Worm (Caenorhabditis elegans): Measurements from ENCODE around the gene spig-10.

The spig-10 gene

ce11 chrV:7005964-7006363, at the start of gene spig-10:
Gene spig-10, plus strand, starts transcription at chrV:7006264.
- no peak for TF ChIP-seq lin-39 (tag; optimal IDR thresholded peaks at IDR 0.05)
- TF ChIP-seq lin-13 (GFP tag; optimal IDR thresholded peaks at IDR 0.05): no peak
- TF ChIP-seq peb-1 (tag; optimal IDR thresholded peaks at IDR 0.05): no peak
- no peak for TF ChIP-seq nhr-21 (tag; optimal IDR thresholded peaks at IDR 0.05)
- no peak for TF ChIP-seq blmp-1 (tag; optimal IDR thresholded peaks at IDR 0.05; ENCODE audit: insufficient read depth)
- TF ChIP-seq ZK546.5 (tag; optimal IDR thresholded peaks at IDR 0.05): no peak
- no peak for TF ChIP-seq zag-1 (tag; optimal IDR thresholded peaks at IDR 0.05)
- TF ChIP-seq unc-62 (GFP tag; optimal IDR thresholded peaks at IDR 0.05): no peak
- TF ChIP-seq egl-27 (tag; optimal IDR thresholded peaks at IDR 0.05): no peak
- no peak for TF ChIP-seq nhr-11 (tag; optimal IDR thresholded peaks at IDR 0.05)

ce11 chrV:6969950-6970532, 36.0 kb upstream of the spig-10 start, which contains the start of gene ptr-15:
Gene ptr-15, minus strand, starts transcription at chrV:6970000.
- no peak for TF ChIP-seq blmp-1 (tag; optimal IDR thresholded peaks at IDR 0.05; ENCODE audit: insufficient read depth)
- no peak for TF ChIP-seq ztf-1 (GFP tag; conservative IDR thresholded peaks at IDR 0.05)
- TF ChIP-seq ceh-16 (tag; optimal IDR thresholded peaks at IDR 0.05): no peak
- TF ChIP-seq peb-1 (tag; optimal IDR thresholded peaks at IDR 0.05): peak; percentile 30
- TF ChIP-seq nhr-25 (tag; optimal IDR thresholded peaks at IDR 0.05): no peak
- no peak for TF ChIP-seq ztf-11 (tag; optimal IDR thresholded peaks at IDR 0.05)
- TF ChIP-seq fos-1 (tag; optimal IDR thresholded peaks at IDR 0.05): peak; percentile 10
- no peak for TF ChIP-seq sem-4 (tag; optimal IDR thresholded peaks at IDR 0.05)
- TF ChIP-seq unc-55 (GFP tag; optimal IDR thresholded peaks at IDR 0.05): no peak
- peak; percentile 24 for TF ChIP-seq nhr-21 (tag; optimal IDR thresholded peaks at IDR 0.05)
- TF ChIP-seq unc-39 (tag; optimal IDR thresholded peaks at IDR 0.05): no peak
- no peak for TF ChIP-seq elt-1 (tag; optimal IDR thresholded peaks at IDR 0.05)

DNA sequence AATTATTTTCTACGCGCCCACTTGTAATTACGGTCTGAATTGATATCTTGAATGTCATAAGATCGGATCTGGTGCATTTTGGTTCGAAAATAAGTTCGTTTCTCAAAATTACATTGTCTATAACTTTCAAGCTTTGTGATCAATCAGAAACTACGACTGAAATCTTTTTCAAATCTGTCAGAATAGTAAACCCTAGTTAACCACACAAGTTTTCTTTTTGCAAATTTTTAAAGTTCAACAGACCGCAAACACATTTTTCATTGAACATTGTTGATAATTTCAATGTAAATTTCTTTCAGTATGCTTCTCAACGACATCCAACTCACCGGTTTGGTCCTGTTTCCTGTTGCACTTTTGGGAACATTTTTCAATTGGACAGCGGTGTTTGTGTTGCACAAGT, 34.5 kb upstream of the spig-10 start, which contains the start of gene srx-59:
TSS of gene srx-59 (plus strand) at position 301 of the 400 bp plus-strand sequence.
- no peak for TF ChIP-seq sem-4 (tag; optimal IDR thresholded peaks at IDR 0.05)
- no peak for TF ChIP-seq gmeb-1 (tag; optimal IDR thresholded peaks at IDR 0.05)
- TF ChIP-seq Y55F3AM.14 (GFP tag; optimal IDR thresholded peaks at IDR 0.05): no peak
- TF ChIP-seq lsy-2 (tag; optimal IDR thresholded peaks at IDR 0.05): no peak
- no peak for TF ChIP-seq sma-9 (GFP tag; optimal IDR thresholded peaks at IDR 0.05)
- TF ChIP-seq sma-9 (tag; optimal IDR thresholded peaks at IDR 0.05): no peak
- TF ChIP-seq mdl-1 (tag; optimal IDR thresholded peaks at IDR 0.05): no peak
- TF ChIP-seq elt-3 (tag; optimal IDR thresholded peaks at IDR 0.05): no peak
- TF ChIP-seq nhr-129 (tag; optimal IDR thresholded peaks at IDR 0.05): no peak
- no peak for TF ChIP-seq nhr-23 (tag; optimal IDR thresholded peaks at IDR 0.05)
- TF ChIP-seq ama-1 (optimal IDR thresholded peaks at IDR 0.05): no peak
- TF ChIP-seq F13H6.1 (tag; optimal IDR thresholded peaks at IDR 0.05): no peak
- TF ChIP-seq lin-13 (GFP tag; optimal IDR thresholded peaks at IDR 0.05): no peak
- TF ChIP-seq nhr-11 (tag; optimal IDR thresholded peaks at IDR 0.05): no peak
- no peak for TF ChIP-seq fos-1 (tag; optimal IDR thresholded peaks at IDR 0.05)
- no peak for TF ChIP-seq lin-39 (tag; optimal IDR thresholded peaks at IDR 0.05)
- no peak for TF ChIP-seq egl-27 (tag; optimal IDR thresholded peaks at IDR 0.05)

- TF ChIP-seq skn-1 (tag; optimal IDR thresholded peaks at IDR 0.05) (no peak), ceh-16 (tag; optimal IDR thresholded peaks at IDR 0.05) (no peak)
These were observed 30.0 kb upstream of the spig-10 start, which contains the start of gene srx-16 for ce11 chrV:6976047-6976446. Gene srx-16, plus strand, starts transcription at chrV:6976347.

- TF ChIP-seq zag-1 (tag; optimal IDR thresholded peaks at IDR 0.05): no peak
- TF ChIP-seq crh-2 (tag; optimal IDR thresholded peaks at IDR 0.05): no peak
- no peak for TF ChIP-seq mab-5 (tag; optimal IDR thresholded peaks at IDR 0.05)
- TF ChIP-seq sem-4 (tag; optimal IDR thresholded peaks at IDR 0.05): no peak
- no peak for TF ChIP-seq R02D3.7 (tag; optimal IDR thresholded peaks at IDR 0.05)
- no peak for TF ChIP-seq unc-62 (GFP tag; optimal IDR thresholded peaks at IDR 0.05)
- no peak for TF ChIP-seq nhr-25 (tag; optimal IDR thresholded peaks at IDR 0.05)
- no peak for TF ChIP-seq snpc-4 (tag; optimal IDR thresholded peaks at IDR 0.05)
- TF ChIP-seq fos-1 (tag; optimal IDR thresholded peaks at IDR 0.05): no peak
These were observed 27.0 kb upstream of the spig-10 start, which contains the start of gene sre-12 for ce11 chrV:6979019-6979418. Gene sre-12, minus strand, starts transcription at chrV:6979119.

Measured in whole organism, L2 larva.